Worm (Caenorhabditis elegans) whole organism, midembryonic: ENCODE data around the gene rla-2.

Experiments used
- T22C8.4 ChIP-seq: fragments of 200-800 bp; sonication (Bioruptor generic); IDR thresholded peaks from 2 replicates; pipeline ENCODE4 v1.3.6; 2022; ENCODE audit warnings: missing genetic modification characterization, missing compliant biosample characterization
- cog-1 ChIP-seq: sonication (generic microtip); optimal IDR thresholded peaks from 2 replicates; lab custom pipeline; 2016; ENCODE audit warnings: missing genetic modification characterization, missing compliant biosample characterization
- flt-1 ChIP-seq: fragments of 200-800 bp; sonication (Bioruptor generic); IDR thresholded peaks from 2 replicates; pipeline ENCODE4 v1.3.6; 2022; ENCODE audit warnings: missing genetic modification characterization, missing compliant biosample characterization
- klf-2 ChIP-seq: fragments of 200-800 bp; sonication (Bioruptor generic); conservative IDR thresholded peaks from 2 replicates; pipeline ENCODE4 v1.3.6; 2022; ENCODE audit warnings: missing genetic modification reagents, missing genetic modification characterization, missing compliant biosample characterization
- med-1 ChIP-seq: sonication (generic microtip); optimal IDR thresholded peaks from 2 replicates; lab custom pipeline; 2017; ENCODE audit warnings: missing genetic modification characterization, mild to moderate bottlenecking, missing compliant biosample characterization, antibody characterized with exemption, missing genetic modification reagents; ENCODE audit not compliant: insufficient read depth
- ref-1 ChIP-seq: fragments of 200-800 bp; sonication (Bioruptor generic); conservative IDR thresholded peaks from 2 replicates; pipeline ENCODE4 v1.3.6; 2022; ENCODE audit warnings: missing genetic modification reagents, missing genetic modification characterization, missing compliant biosample characterization
- tab-1 ChIP-seq: fragments of 200-800 bp; sonication (Bioruptor generic); IDR thresholded peaks from 2 replicates; pipeline ENCODE4 v1.3.6; 2022; ENCODE audit warnings: missing genetic modification characterization, missing compliant biosample characterization
- ztf-23 ChIP-seq: fragments of 200-800 bp; sonication (Bioruptor generic); IDR thresholded peaks from 2 replicates; pipeline ENCODE4 v1.3.6; 2022; ENCODE audit warnings: missing genetic modification reagents, missing genetic modification characterization, missing compliant biosample characterization
- ztf-29 ChIP-seq: fragments of 200-800 bp; sonication (Bioruptor generic); IDR thresholded peaks from 2 replicates; pipeline ENCODE4 v1.3.6; 2022; ENCODE audit warnings: missing genetic modification reagents, missing genetic modification characterization, missing compliant biosample characterization

rla-2 gene

DNA sequence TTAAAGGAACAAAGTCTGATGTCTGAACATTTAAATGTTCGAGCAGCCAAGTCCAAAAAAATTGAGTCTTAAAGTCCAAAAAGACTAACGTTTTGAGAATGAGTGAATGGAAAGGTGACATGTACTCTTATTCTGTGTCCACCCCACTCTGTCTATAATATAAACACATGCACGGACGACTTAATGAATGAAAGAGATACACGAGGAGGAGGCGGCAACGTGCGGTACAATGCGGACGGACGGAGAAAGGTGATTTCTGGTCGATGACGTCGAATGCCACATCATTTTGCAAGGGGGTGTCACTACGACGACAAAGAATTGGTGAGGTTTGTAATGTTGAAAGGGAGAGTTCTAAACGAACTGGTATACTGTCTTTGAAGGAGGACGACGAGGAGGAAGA, 24.6 kb upstream of the rla-2 start:
- TF ChIP-seq tab-1 (no peak), cog-1 (no peak), ztf-23 (GFP tag; lab: Robert Waterston, UW) (no peak), med-1 (no peak), klf-2 (GFP tag; lab: Robert Waterston, UW) (no peak), T22C8.4 (GFP tag; lab: Robert Waterston, UW) (no peak)

DNA sequence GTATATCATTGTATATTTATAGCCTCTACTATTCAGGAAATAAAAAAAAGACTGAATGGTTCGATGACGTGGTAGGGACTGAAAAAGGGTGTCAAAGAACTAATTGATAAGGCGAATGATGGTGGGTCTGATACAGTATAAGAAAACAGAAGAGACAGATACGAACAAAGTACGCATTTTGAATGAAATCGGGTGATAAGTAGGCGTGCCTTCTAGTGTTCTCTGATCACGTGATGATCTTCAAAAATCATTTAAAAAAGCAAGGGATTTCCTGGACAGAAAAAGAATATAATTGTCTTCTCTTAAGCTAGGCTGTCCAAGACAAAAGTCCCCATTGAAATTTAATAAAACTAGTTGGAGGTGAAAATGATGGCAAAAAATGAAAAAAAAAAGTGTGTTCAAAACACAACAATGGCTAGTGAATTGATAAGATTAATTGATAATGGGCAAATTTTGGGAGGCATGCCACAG, 23.2 kb upstream of the rla-2 start:
- TF ChIP-seq klf-2 (GFP tag; lab: Robert Waterston, UW) = no peak
- no peak for TF ChIP-seq ref-1
- no peak for TF ChIP-seq tab-1
- no peak for TF ChIP-seq med-1
- no peak for TF ChIP-seq flt-1 (GFP tag; lab: Robert Waterston, UW)
- TF ChIP-seq T22C8.4 (GFP tag; lab: Robert Waterston, UW) = no peak
- no peak for TF ChIP-seq ztf-29
- TF ChIP-seq cog-1 = no peak
- no peak for TF ChIP-seq ztf-23 (GFP tag; lab: Robert Waterston, UW)

DNA sequence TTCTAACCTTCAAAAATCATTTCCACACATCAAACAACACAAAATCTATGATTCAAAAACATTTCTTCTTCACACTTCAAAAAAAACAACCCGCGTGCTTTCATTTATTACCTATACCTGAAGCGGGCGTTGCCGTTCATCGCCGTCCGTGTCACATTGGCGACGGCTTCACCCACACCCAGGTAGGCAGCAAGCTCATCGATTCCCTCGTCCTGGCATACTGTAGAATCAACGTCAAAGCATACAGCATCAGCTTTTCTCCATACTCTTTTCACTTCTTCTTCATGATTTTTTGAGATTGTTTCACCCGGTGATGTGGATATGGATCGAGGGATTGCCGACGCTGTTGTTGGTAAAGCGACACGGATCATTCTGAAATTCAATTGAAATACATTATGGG, 22.1 kb upstream of the rla-2 start:
- TF ChIP-seq ztf-23 (GFP tag; lab: Robert Waterston, UW) (no peak), klf-2 (GFP tag; lab: Robert Waterston, UW) (no peak), cog-1 (no peak), ztf-29 (no peak), ref-1 (no peak), tab-1 (no peak), med-1 (no peak), flt-1 (GFP tag; lab: Robert Waterston, UW) (no peak), T22C8.4 (GFP tag; lab: Robert Waterston, UW) (no peak)

DNA sequence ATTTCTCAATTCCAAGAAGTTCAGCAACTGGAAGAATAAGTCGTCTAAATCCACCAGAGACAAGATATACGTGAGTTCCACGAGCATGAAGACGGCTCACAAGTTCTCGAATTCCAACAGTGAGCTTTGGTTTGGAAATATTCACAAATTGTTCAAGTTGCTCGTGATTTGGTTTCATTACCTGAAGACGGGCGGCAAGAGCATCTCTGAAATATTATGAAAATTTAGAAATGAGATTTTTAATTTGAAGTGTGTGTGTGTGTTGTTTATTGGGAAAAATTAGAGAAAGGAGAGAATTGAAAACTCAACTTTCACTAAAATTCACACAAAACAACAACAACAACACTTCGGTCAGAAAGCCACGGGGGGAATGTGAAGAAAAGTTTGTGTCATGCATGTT, 20.7 kb upstream of the rla-2 start:
- no peak for TF ChIP-seq flt-1 (GFP tag; lab: Robert Waterston, UW)
- TF ChIP-seq med-1 = no peak
- no peak for TF ChIP-seq klf-2 (GFP tag; lab: Robert Waterston, UW)
- TF ChIP-seq T22C8.4 (GFP tag; lab: Robert Waterston, UW) = no peak
- no peak for TF ChIP-seq ztf-29
- TF ChIP-seq tab-1 = no peak
- TF ChIP-seq cog-1 = no peak
- TF ChIP-seq ztf-23 (GFP tag; lab: Robert Waterston, UW) = no peak

- TF ChIP-seq ref-1 (no peak), tab-1 (no peak), cog-1 (no peak), T22C8.4 (GFP tag; lab: Robert Waterston, UW) (no peak), ztf-23 (GFP tag; lab: Robert Waterston, UW) (no peak)
Observed at ce11 chrIV:13389237-13389636, 19.2 kb upstream of the rla-2 start.

ce11 chrIV:13388779-13389178, 18.7 kb upstream of the rla-2 start:
- TF ChIP-seq med-1 = no peak
- TF ChIP-seq ref-1 = no peak
- TF ChIP-seq tab-1 = no peak
- no peak for TF ChIP-seq ztf-23 (GFP tag; lab: Robert Waterston, UW)
- TF ChIP-seq cog-1 = no peak
- no peak for TF ChIP-seq ztf-29
- TF ChIP-seq klf-2 (GFP tag; lab: Robert Waterston, UW) = no peak
- no peak for TF ChIP-seq flt-1 (GFP tag; lab: Robert Waterston, UW)
- TF ChIP-seq T22C8.4 (GFP tag; lab: Robert Waterston, UW) = no peak

ce11 chrIV:13386903-13387302, 16.8 kb upstream of the rla-2 start, which contains the start of gene lsm-3:
TSS of gene lsm-3 (plus strand) at chrIV:13387203.
- TF ChIP-seq T22C8.4 (GFP tag; lab: Robert Waterston, UW) (no peak), cog-1 (no peak), tab-1 (no peak), ztf-29 (no peak), ztf-23 (GFP tag; lab: Robert Waterston, UW) (no peak), flt-1 (GFP tag; lab: Robert Waterston, UW) (no peak), ref-1 (no peak), klf-2 (GFP tag; lab: Robert Waterston, UW) (no peak), med-1 (no peak)

- TF ChIP-seq ref-1 (no peak), tab-1 (peak; percentile 54; the same call in 1 of the 2 replicates), ztf-23 (GFP tag; lab: Robert Waterston, UW) (peak; percentile 82; the same call in 1 of the 2 replicates), med-1 (peak; percentile 88), cog-1 (peak; percentile 24), flt-1 (GFP tag; lab: Robert Waterston, UW) (peak; percentile 86), klf-2 (GFP tag; lab: Robert Waterston, UW) (peak; percentile 80), T22C8.4 (GFP tag; lab: Robert Waterston, UW) (no peak), ztf-29 (peak; percentile 79)
Observed at ce11 chrIV:13386043-13386442, 16.0 kb upstream of the rla-2 start, which contains the start of the genes Y62E10A.20, Y62E10A.23 and mdt-9. TSS of gene Y62E10A.20 (minus strand) at chrIV:13386091. TSS of gene Y62E10A.23 (plus strand) at chrIV:13386324. TSS of gene mdt-9 (plus strand) at chrIV:13386380.

- no peak for TF ChIP-seq cog-1
- TF ChIP-seq T22C8.4 (GFP tag; lab: Robert Waterston, UW) = no peak
- no peak for TF ChIP-seq tab-1
- no peak for TF ChIP-seq klf-2 (GFP tag; lab: Robert Waterston, UW)
- TF ChIP-seq ztf-29 = no peak
Observed at ce11 chrIV:13383763-13384436, 13.8 kb upstream of the rla-2 start, which contains the start of gene rab-19. TSS of gene rab-19 (minus strand) at chrIV:13384386.

DNA sequence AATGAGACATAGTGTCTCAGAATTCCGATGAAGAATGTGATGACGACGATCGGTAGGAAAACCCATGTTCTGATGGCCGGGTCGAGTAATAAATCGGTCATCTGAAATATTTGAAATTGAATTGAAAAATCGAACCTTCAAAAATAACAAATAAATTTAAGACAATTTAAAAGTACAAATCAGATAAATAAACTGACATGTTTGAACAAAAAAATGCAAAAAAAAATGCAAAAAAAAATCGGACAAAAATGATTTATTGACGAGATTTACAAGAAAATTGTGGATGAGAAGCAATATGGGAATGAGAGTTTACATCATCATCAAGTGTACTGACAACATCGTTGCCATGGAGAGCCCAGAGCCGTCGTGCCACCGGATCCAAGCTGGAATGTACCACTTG, 11.7 kb upstream of the rla-2 start, which contains the start of gene emc-3:
emc-3 (minus strand) TSS at position 101 of the 400 bp plus-strand sequence.
- TF ChIP-seq tab-1 (no peak), T22C8.4 (GFP tag; lab: Robert Waterston, UW) (no peak), med-1 (no peak), ztf-29 (no peak), klf-2 (GFP tag; lab: Robert Waterston, UW) (no peak), ztf-23 (GFP tag; lab: Robert Waterston, UW) (no peak), flt-1 (GFP tag; lab: Robert Waterston, UW) (no peak), ref-1 (no peak), cog-1 (no peak)
